Worm (Caenorhabditis elegans): ENCODE data around the gene lec-5.

DNA sequence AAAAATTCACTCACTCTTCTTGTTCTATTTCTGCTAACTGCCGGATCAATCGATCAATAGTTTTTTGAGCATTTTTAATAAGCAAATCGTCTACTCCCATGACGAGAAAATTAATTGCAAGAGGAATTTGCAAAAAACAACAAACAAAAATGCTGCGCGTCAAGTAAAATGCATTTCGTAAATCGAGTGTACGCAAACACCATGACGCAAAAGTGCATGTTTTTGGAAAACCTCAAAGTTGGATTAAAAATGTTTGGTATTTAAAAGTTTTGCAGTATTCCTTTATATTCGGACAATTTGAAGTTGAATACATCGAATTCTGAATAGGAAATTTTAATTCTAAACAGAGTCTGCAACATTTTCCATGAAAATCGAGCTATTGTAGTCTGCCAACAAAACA is 1.7 kb downstream of the lec-5 start, which contains the start of gene ZK1248.19:
- TF ChIP-seq madf-6 (GFP tag; IDR thresholded peaks at IDR 0.05) (no peak; the same call in 1 of the 2 replicates), lsl-1 (GFP tag; optimal IDR thresholded peaks at IDR 0.05) (no peak), ceh-27 (GFP tag; optimal IDR thresholded peaks at IDR 0.05) (no peak), ets-4 (GFP tag; optimal IDR thresholded peaks at IDR 0.05) (no peak), lin-40 (tag; optimal IDR thresholded peaks at IDR 0.05) (no peak), B0035.1 (tag; optimal IDR thresholded peaks at IDR 0.05) (no peak), ama-1 (optimal IDR thresholded peaks at IDR 0.05) (no peak), ama-1 (GFP tag; optimal IDR thresholded peaks at IDR 0.05) (no peak), snpc-1.1 (tag; optimal IDR thresholded peaks at IDR 0.05; ENCODE audit: insufficient read depth) (no peak), rpc-1 (optimal IDR thresholded peaks at IDR 0.05) (no peak), rpc-1 (tag; optimal IDR thresholded peaks at IDR 0.05) (no peak), nhr-179 (tag; optimal IDR thresholded peaks at IDR 0.05) (no peak), gei-17 (GFP tag; optimal IDR thresholded peaks at IDR 0.05) (no peak), hlh-26 (GFP tag; conservative IDR thresholded peaks at IDR 0.05) (no peak), zfh-2 (GFP tag; conservative IDR thresholded peaks at IDR 0.05) (no peak), sdz-38 (tag; optimal IDR thresholded peaks at IDR 0.05) (no peak)
